Fruit fly (Drosophila melanogaster) whole organism, embryonic: ENCODE measurements around the gene pHCl-1.
A peak's percentile ranks its signal among the peaks of the same experiment; 100 is the strongest.

ENCODE experiments used
- Aef1 ChIP-seq: fragments of 200-800 bp; sonication (Bioruptor generic); IDR thresholded peaks from 3 replicates; pipeline ENCODE4 v1.3.6; 2022; ENCODE audit warnings: missing biosample characterization, missing genetic modification characterization
- CG1024 ChIP-seq: fragments of 200-800 bp; sonication (Bioruptor generic); IDR thresholded peaks from 2 replicates; pipeline ENCODE4 v1.3.6; 2022; ENCODE audit warnings: missing biosample characterization, missing genetic modification characterization
- CG10565 ChIP-seq: fragments of 200-800 bp; sonication (Bioruptor generic); optimal IDR thresholded peaks from 3 replicates; lab custom pipeline; 2016; ENCODE audit warnings: missing biosample characterization, mild to moderate bottlenecking, missing genetic modification characterization
- CG11560 ChIP-seq: fragments of 200-800 bp; sonication (Bioruptor generic); IDR thresholded peaks from 3 replicates; pipeline ENCODE4 v1.3.6; 2022; ENCODE audit warnings: missing biosample characterization, missing genetic modification characterization
- CG14667 ChIP-seq: fragments of 200-800 bp; sonication (Bioruptor generic); IDR thresholded peaks from 2 replicates; pipeline ENCODE4 v1.3.6; 2022; ENCODE audit warnings: missing biosample characterization, missing genetic modification characterization
- CG1602 ChIP-seq: fragments of 200-800 bp; sonication (Bioruptor generic); optimal IDR thresholded peaks from 3 replicates; lab custom pipeline; 2016; ENCODE audit warnings: missing biosample characterization, missing genetic modification characterization
- CG16863 ChIP-seq: fragments of 200-800 bp; sonication (Bioruptor generic); optimal IDR thresholded peaks from 3 replicates; lab custom pipeline; 2016; ENCODE audit warnings: missing biosample characterization, missing genetic modification characterization
- CG1832 ChIP-seq: fragments of 200-800 bp; sonication (Bioruptor generic); optimal IDR thresholded peaks from 2 replicates; lab custom pipeline; 2017; ENCODE audit warnings: missing biosample characterization, mild to moderate bottlenecking, missing genetic modification characterization, inconsistent platforms
- CG31365 ChIP-seq: fragments of 200-800 bp; sonication (Bioruptor generic); optimal IDR thresholded peaks from 2 replicates; lab custom pipeline; 2018; ENCODE audit warnings: missing biosample characterization, mild to moderate bottlenecking, missing genetic modification characterization
- CG31388 ChIP-seq: fragments of 200-800 bp; sonication (Bioruptor generic); optimal IDR thresholded peaks from 2 replicates; lab custom pipeline; 2016; ENCODE audit warnings: missing biosample characterization, missing genetic modification characterization
- CG32532 ChIP-seq: fragments of 200-800 bp; sonication (Bioruptor generic); IDR thresholded peaks from 2 replicates; pipeline ENCODE4 v1.3.6; 2022; ENCODE audit warnings: missing biosample characterization, missing genetic modification characterization
- CG3726 ChIP-seq: fragments of 200-800 bp; sonication (Bioruptor generic); IDR thresholded peaks from 3 replicates; pipeline ENCODE4, ENCODE4 v1.3.6; 2022; ENCODE audit warnings: missing biosample characterization, missing genetic modification characterization
- CG4424 ChIP-seq: fragments of 200-800 bp; sonication (Bioruptor generic); optimal IDR thresholded peaks from 3 replicates; lab custom pipeline; 2016; ENCODE audit warnings: missing biosample characterization, missing genetic modification characterization
- CG6254 ChIP-seq: fragments of 200-800 bp; sonication (Bioruptor generic); optimal IDR thresholded peaks from 3 replicates; lab custom pipeline; 2017; ENCODE audit warnings: mild to moderate bottlenecking, missing biosample characterization, missing genetic modification reagents, missing genetic modification characterization
- CG6272 ChIP-seq: fragments of 200-800 bp; sonication (Bioruptor generic); IDR thresholded peaks from 2 replicates; pipeline ENCODE4 v1.3.6; 2022; ENCODE audit warnings: missing biosample characterization, missing genetic modification characterization
- CG8089 ChIP-seq: fragments of 200-800 bp; sonication (Bioruptor generic); optimal IDR thresholded peaks from 3 replicates; lab custom pipeline; 2016; ENCODE audit warnings: missing biosample characterization, missing genetic modification characterization
- CG8359 ChIP-seq: fragments of 200-800 bp; sonication (Bioruptor generic); optimal IDR thresholded peaks from 2 replicates; lab custom pipeline; 2017; ENCODE audit warnings: missing biosample characterization, mild to moderate bottlenecking, missing genetic modification characterization, borderline replicate concordance
- CkIIα-i1 ChIP-seq: fragments of 200-800 bp; sonication (Bioruptor generic); IDR thresholded peaks from 2 replicates; pipeline ENCODE4 v1.3.6; 2022; ENCODE audit warnings: missing biosample characterization, missing genetic modification characterization
- Dref ChIP-seq: fragments of 200-800 bp; sonication (Bioruptor generic); IDR thresholded peaks from 2 replicates; pipeline ENCODE4 v1.3.6; 2022; ENCODE audit warnings: missing biosample characterization, missing genetic modification characterization
- Ets65A ChIP-seq: fragments of 200-800 bp; sonication (Bioruptor generic); peaks from one replicate; lab custom pipeline; 2016; ENCODE audit warnings: missing biosample characterization, missing genetic modification characterization
- Ets97D ChIP-seq: fragments of 200-800 bp; sonication (Bioruptor generic); optimal IDR thresholded peaks from 3 replicates; lab custom pipeline; 2016; ENCODE audit warnings: missing biosample characterization, missing genetic modification characterization
- H2.0 ChIP-seq: fragments of 200-800 bp; sonication (Bioruptor generic); IDR thresholded peaks from 2 replicates; pipeline ENCODE4 v1.3.6; 2022; ENCODE audit warnings: missing biosample characterization, missing genetic modification characterization
- Hsf ChIP-seq: fragments of 200-800 bp; sonication (Bioruptor generic); optimal IDR thresholded peaks from 3 replicates; lab custom pipeline; 2016; ENCODE audit warnings: missing biosample characterization, missing genetic modification characterization
- Jarid2 ChIP-seq: fragments of 200-800 bp; sonication (Bioruptor generic); optimal IDR thresholded peaks from 3 replicates; lab custom pipeline; 2017; ENCODE audit warnings: mild to moderate bottlenecking, missing biosample characterization, missing genetic modification reagents, missing genetic modification characterization
- Lhr ChIP-seq: fragments of 200-800 bp; sonication (Bioruptor generic); optimal IDR thresholded peaks from 3 replicates; lab custom pipeline; 2017; ENCODE audit warnings: mild to moderate bottlenecking, missing biosample characterization, missing genetic modification reagents, missing genetic modification characterization
- NC2β ChIP-seq: fragments of 200-800 bp; sonication (Bioruptor generic); optimal IDR thresholded peaks from 2 replicates; lab custom pipeline; 2016; ENCODE audit warnings: missing biosample characterization, missing genetic modification characterization
- NfI ChIP-seq: fragments of 200-800 bp; sonication (Bioruptor generic); optimal IDR thresholded peaks from 3 replicates; lab custom pipeline; 2018; ENCODE audit warnings: missing biosample characterization, mild to moderate bottlenecking, missing genetic modification characterization, moderate library complexity
- Pdp1 ChIP-seq, 2 experiments: fragments of 200-800 bp; sonication (Bioruptor generic); optimal IDR thresholded peaks; 3 replicates each; lab custom pipeline; 2016; ENCODE audit warnings: missing biosample characterization in 2 of 2, missing genetic modification characterization in 2 of 2, mild to moderate bottlenecking in 1 of 2, moderate library complexity in 1 of 2
- Scr ChIP-seq: fragments of 200-800 bp; sonication (Bioruptor generic); IDR thresholded peaks from 2 replicates; pipeline ENCODE4 v1.3.6; 2022; ENCODE audit warnings: missing biosample characterization, missing genetic modification characterization; ENCODE audit not compliant: partially characterized antibody
- Vsx1 ChIP-seq: fragments of 200-800 bp; sonication (Bioruptor generic); optimal IDR thresholded peaks from 2 replicates; lab custom pipeline; 2017; ENCODE audit warnings: missing biosample characterization, mild to moderate bottlenecking, missing genetic modification characterization, missing genetic modification reagents
- ash1 ChIP-seq: fragments of 200-800 bp; sonication (Bioruptor generic); optimal IDR thresholded peaks from 2 replicates; lab custom pipeline; 2018; ENCODE audit warnings: missing biosample characterization, mild to moderate bottlenecking, missing genetic modification characterization
- bcd ChIP-seq: fragments of 200-800 bp; sonication (Bioruptor generic); optimal IDR thresholded peaks from 2 replicates; lab custom pipeline; 2017; ENCODE audit warnings: missing biosample characterization, mild to moderate bottlenecking, missing genetic modification characterization
- bowl ChIP-seq: fragments of 200-800 bp; sonication (Bioruptor generic); IDR thresholded peaks from 2 replicates; pipeline ENCODE4 v1.3.6; 2022; ENCODE audit warnings: missing biosample characterization, missing genetic modification characterization
- bsh ChIP-seq, 2 experiments: fragments of 200-800 bp; sonication (Bioruptor generic); optimal IDR thresholded peaks; 2 replicates each; lab custom pipeline; 2017 to 2018; ENCODE audit warnings: mild to moderate bottlenecking in 2 of 2, missing biosample characterization in 2 of 2, missing genetic modification characterization in 2 of 2, moderate library complexity in 1 of 2
- croc ChIP-seq: fragments of 200-800 bp; sonication (Bioruptor generic); conservative IDR thresholded peaks from 3 replicates; pipeline ENCODE4 v1.3.6; 2022; ENCODE audit warnings: missing biosample characterization, missing genetic modification characterization
- crp ChIP-seq, 2 experiments: fragments of 200-800 bp; sonication (Bioruptor generic); optimal IDR thresholded peaks; 2 replicates in 1 of 2; 3 replicates in 1 of 2; lab custom pipeline; 2017; ENCODE audit warnings: missing biosample characterization in 2 of 2, missing genetic modification characterization in 2 of 2, mild to moderate bottlenecking in 1 of 2, moderate library complexity in 1 of 2
- ems ChIP-seq: fragments of 200-800 bp; sonication (Bioruptor generic); optimal IDR thresholded peaks from 3 replicates; lab custom pipeline; 2016; ENCODE audit warnings: missing biosample characterization, missing genetic modification characterization
- fd96Cb ChIP-seq: fragments of 200-800 bp; sonication (Bioruptor generic); optimal IDR thresholded peaks from 2 replicates; lab custom pipeline; 2018; ENCODE audit warnings: missing biosample characterization, mild to moderate bottlenecking, missing genetic modification characterization, moderate library complexity
- grau ChIP-seq: fragments of 200-800 bp; optimal IDR thresholded peaks from 3 replicates; lab custom pipeline; 2019; ENCODE audit warnings: missing biosample characterization, mild to moderate bottlenecking, missing genetic modification characterization, moderate library complexity
- lov ChIP-seq, 2 experiments: fragments of 200-800 bp in 1 of 2; fragments of >200 bp in 1 of 2; sonication (Bioruptor generic) in 1 of 2; IDR thresholded peaks in 1 of 2; optimal IDR thresholded peaks in 1 of 2; 2 replicates in 1 of 2; 3 replicates in 1 of 2; pipeline versions ENCODE4 v1.3.6 to Lab custom; 2017 to 2022; ENCODE audit warnings: missing biosample characterization in 1 of 2, missing genetic modification characterization in 1 of 2
- nau ChIP-seq: fragments of 200-800 bp; sonication (Bioruptor generic); optimal IDR thresholded peaks from 3 replicates; lab custom pipeline; 2017; ENCODE audit warnings: missing biosample characterization, mild to moderate bottlenecking, missing genetic modification characterization, missing genetic modification reagents
- otp ChIP-seq: fragments of 200-800 bp; sonication (Bioruptor generic); IDR thresholded peaks from 3 replicates; pipeline ENCODE4, ENCODE4 v1.3.6; 2022; ENCODE audit warnings: missing biosample characterization, missing genetic modification characterization
- pb ChIP-seq: fragments of 200-800 bp; sonication (Bioruptor generic); optimal IDR thresholded peaks from 3 replicates; lab custom pipeline; 2016; ENCODE audit warnings: missing biosample characterization, missing genetic modification characterization
- pnt ChIP-seq: fragments of 200-800 bp; sonication (Bioruptor generic); optimal IDR thresholded peaks from 3 replicates; lab custom pipeline; 2016; ENCODE audit warnings: missing biosample characterization, missing genetic modification characterization
- prd ChIP-seq, 3 experiments: fragments of >200 bp in 2 of 3; fragments of 200-800 bp in 1 of 3; sonication (Bioruptor generic) in 1 of 3; optimal IDR thresholded peaks in 2 of 3; IDR thresholded peaks in 1 of 3; 2 replicates in 2 of 3; 3 replicates in 1 of 3; pipeline versions ENCODE4 v1.3.6 to Lab custom; 2017 to 2022; ENCODE audit warnings: missing biosample characterization in 1 of 3, missing genetic modification characterization in 1 of 3
- pros ChIP-seq: fragments of 200-800 bp; sonication (Bioruptor generic); optimal IDR thresholded peaks from 3 replicates; lab custom pipeline; 2019; ENCODE audit warnings: missing biosample characterization, mild to moderate bottlenecking, missing genetic modification characterization, moderate library complexity
- sisA ChIP-seq: fragments of 200-800 bp; sonication (Bioruptor generic); IDR thresholded peaks from 2 replicates; pipeline ENCODE4 v1.3.6; 2022; ENCODE audit warnings: missing biosample characterization, missing genetic modification characterization
- tgo ChIP-seq: fragments of 200-800 bp; sonication (Bioruptor generic); IDR thresholded peaks from 3 replicates; pipeline ENCODE4 v1.3.6; 2022; ENCODE audit warnings: missing biosample characterization, missing genetic modification characterization
- unpg ChIP-seq: fragments of 200-800 bp; sonication (Bioruptor generic); optimal IDR thresholded peaks from 3 replicates; lab custom pipeline; 2018; ENCODE audit warnings: missing biosample characterization, mild to moderate bottlenecking, missing genetic modification characterization, moderate library complexity

pHCl-1 gene

DNA sequence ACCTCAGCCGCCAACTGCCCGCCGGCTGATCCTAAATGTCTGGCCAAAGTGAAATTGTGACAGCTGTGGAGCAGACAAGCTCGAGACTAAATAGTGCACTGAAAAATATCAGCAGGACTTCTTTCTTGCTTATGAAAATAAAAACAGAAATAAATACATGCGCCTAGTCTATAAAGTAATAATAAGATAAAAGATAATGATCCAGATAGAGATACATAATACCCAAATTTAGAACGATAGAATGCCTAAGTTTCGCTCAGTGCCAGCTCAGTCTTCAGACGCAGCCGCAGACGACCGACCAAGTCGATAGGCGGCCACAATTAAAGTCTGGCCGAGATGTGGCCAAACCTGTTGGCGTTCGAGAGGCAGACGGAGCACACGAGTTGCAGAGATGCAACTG, 42.0 kb upstream of the pHCl-1 start (continued):
- TF ChIP-seq prd (optimal IDR thresholded peaks at IDR 0.05; lab: Kevin White, UChicago) (no peak), prd (GFP tag; IDR thresholded peaks at IDR 0.05; lab: Robert Waterston, UW) (peak; percentile 77; the same call in 2 of the 3 replicates), otp (GFP tag; lab: Robert Waterston, UW) (peak; percentile 69; the same call in 1 of the 3 replicates), unpg (GFP tag; lab: Kevin White, UChicago) (peak; percentile 61), fd96Cb (tag; lab: Kevin White, UChicago) (peak; percentile 73), ems (GFP tag; lab: Kevin White, UChicago) (peak; percentile 52), pros (GFP tag; lab: Kevin White, UChicago) (no peak), Pdp1 (GFP tag; optimal IDR thresholded peaks at IDR 0.05; lab: Kevin White, UChicago) (peak; percentile 27 to 49), Dref (no peak), croc (GFP tag; lab: Robert Waterston, UW) (peak; percentile 67; the same call in 2 of the 3 replicates), Aef1 (GFP tag; lab: Robert Waterston, UW) (no peak), CG14667 (GFP tag; lab: Robert Waterston, UW) (peak; percentile 24; the same call in 1 of the 2 replicates), CG6272 (GFP tag; lab: Robert Waterston, UW) (no peak), CG1024 (GFP tag; lab: Robert Waterston, UW) (0 out of 2 replicates have a peak, but pooled peaks have one; percentile 31), NfI (GFP tag; lab: Kevin White, UChicago) (peak; percentile 45), CG11560 (tag; lab: Robert Waterston, UW) (no peak), CG8359 (GFP tag; lab: Kevin White, UChicago) (peak; percentile 16), Vsx1 (GFP tag; lab: Kevin White, UChicago) (no peak), CG10565 (no peak), Lhr (GFP tag; lab: Kevin White, UChicago) (peak; percentile 35), CG8089 (GFP tag; lab: Kevin White, UChicago) (no peak), bsh (GFP tag; optimal IDR thresholded peaks at IDR 0.05; lab: Kevin White, UChicago) (peak in 1 of 2 experiments; percentile 80), CG4424 (peak; percentile 46), pb (GFP tag; lab: Kevin White, UChicago) (no peak), CG1602 (GFP tag; lab: Kevin White, UChicago) (peak; percentile 56), pnt (GFP tag; lab: Kevin White, UChicago) (peak; percentile 7), ash1 (GFP tag; lab: Kevin White, UChicago) (no peak), CG3726 (GFP tag; lab: Robert Waterston, UW) (peak; percentile 62; the same call in 2 of the 3 replicates), tgo (GFP tag; lab: Robert Waterston, UW) (peak; percentile 45; the same call in 1 of the 3 replicates), Ets97D (GFP tag; lab: Kevin White, UChicago) (peak; percentile 12), Ets65A (GFP tag; lab: Kevin White, UChicago) (peak; percentile 94), CkIIα-i1 (GFP tag; lab: Robert Waterston, UW) (peak; percentile 47; the same call in 1 of the 2 replicates), Jarid2 (no peak), bcd (GFP tag; lab: Kevin White, UChicago) (peak; percentile 61), CG31365 (tag; lab: Kevin White, UChicago) (no peak), Scr (GFP tag; lab: Robert Waterston, UW) (no peak), NC2β (GFP tag; lab: Kevin White, UChicago) (no peak), H2.0 (GFP tag; lab: Robert Waterston, UW) (0 out of 2 replicates have a peak, but pooled peaks have one; percentile 36), sisA (peak; percentile 82; the same call in 1 of the 2 replicates), CG32532 (GFP tag; lab: Robert Waterston, UW) (peak; percentile 24; the same call in 1 of the 2 replicates), CG1832 (no peak), lov (optimal IDR thresholded peaks at IDR 0.05; lab: Kevin White, UChicago) (no peak), lov (GFP tag; IDR thresholded peaks at IDR 0.05; lab: Robert Waterston, UW) (0 out of 3 replicates have a peak, but pooled peaks have one; percentile 65), CG16863 (peak; percentile 35), CG6254 (GFP tag; lab: Kevin White, UChicago) (peak; percentile 62), crp (GFP tag; optimal IDR thresholded peaks at IDR 0.05; lab: Kevin White, UChicago) (no peak), CG31388 (peak; percentile 48), Hsf (GFP tag; lab: Kevin White, UChicago) (peak; percentile 56), nau (GFP tag; lab: Kevin White, UChicago) (peak; percentile 53), bowl (GFP tag; lab: Robert Waterston, UW) (no peak), grau (tag; lab: Kevin White, UChicago) (peak; percentile 65)
